Fruit fly (Drosophila melanogaster) whole organism: ENCODE measurements around the gene Gbeta5.

Experiments used
- CG8478 ChIP-seq: fragments of >200 bp; optimal IDR thresholded peaks from 2 replicates; lab custom pipeline; 2018; ENCODE audit warnings: inconsistent platforms
- Dll ChIP-seq: fragments of >200 bp; optimal IDR thresholded peaks from 2 replicates; lab custom pipeline; 2017
- EcR ChIP-seq, 2 experiments: fragments of >200 bp; optimal IDR thresholded peaks; 2 replicates each; lab custom pipeline; 2017; ENCODE audit warnings: missing biosample characterization in 2 of 2, missing genetic modification characterization in 2 of 2, missing genetic modification reagents in 2 of 2
- pan ChIP-seq: fragments of >200 bp; optimal IDR thresholded peaks from 2 replicates; lab custom pipeline; 2017
- psq ChIP-seq: fragments of >200 bp; optimal IDR thresholded peaks from 2 replicates; lab custom pipeline; 2017
- usp ChIP-seq: fragments of >200 bp; optimal IDR thresholded peaks from 2 replicates; lab custom pipeline; 2017; ENCODE audit warnings: missing biosample characterization, missing genetic modification characterization, mixed read lengths

The Gbeta5 gene

DNA sequence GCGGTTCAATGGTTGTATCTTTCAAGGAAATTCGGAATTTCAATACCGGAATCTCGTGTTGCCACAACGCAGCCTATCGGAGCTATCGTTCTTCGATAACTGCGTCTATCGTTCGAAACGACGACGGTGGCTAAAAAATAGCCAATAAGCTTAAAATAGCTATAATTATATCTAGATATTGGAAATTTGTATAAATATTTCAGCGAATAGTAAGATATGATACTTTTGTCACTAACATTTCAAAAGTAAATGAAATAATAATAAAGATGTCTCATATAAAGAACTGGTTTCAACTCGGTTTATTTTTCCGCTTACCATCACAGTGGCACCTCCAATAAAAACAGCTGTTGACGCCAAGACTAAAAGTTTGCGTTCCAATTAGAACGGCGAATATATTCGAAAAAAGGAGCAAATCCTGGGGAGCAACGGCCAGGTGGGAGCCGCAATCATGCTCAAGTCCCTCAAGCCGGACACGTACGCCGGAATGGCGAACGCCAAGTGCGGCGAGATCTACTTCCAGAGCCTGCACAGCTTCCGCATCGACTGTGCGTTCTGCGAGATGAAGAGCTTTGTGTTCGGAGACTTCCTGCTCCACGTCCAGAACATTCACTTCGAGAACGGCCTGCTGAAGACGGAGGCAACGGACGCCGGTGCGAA lies 6.4 kb downstream of the Gbeta5 start, which contains the start of the genes alpha-PheRS and CG2129:
Gene alpha-PheRS, minus strand, starts transcription at position 102 of the 657 bp plus-strand sequence.
Gene CG2129, plus strand, starts transcription at position 339 of the 657 bp plus-strand sequence.
- TF ChIP-seq psq (lab: Kevin White, UChicago), result no peak
- TF ChIP-seq usp (GFP tag; lab: Kevin White, UChicago), result no peak
- TF ChIP-seq Dll (lab: Kevin White, UChicago), result no peak
- TF ChIP-seq CG8478 (lab: Kevin White, UChicago), result no peak
- TF ChIP-seq EcR (GFP tag; optimal IDR thresholded peaks at IDR 0.05; lab: Kevin White, UChicago), result no peak
- no peak for TF ChIP-seq pan (lab: Kevin White, UChicago)

DNA sequence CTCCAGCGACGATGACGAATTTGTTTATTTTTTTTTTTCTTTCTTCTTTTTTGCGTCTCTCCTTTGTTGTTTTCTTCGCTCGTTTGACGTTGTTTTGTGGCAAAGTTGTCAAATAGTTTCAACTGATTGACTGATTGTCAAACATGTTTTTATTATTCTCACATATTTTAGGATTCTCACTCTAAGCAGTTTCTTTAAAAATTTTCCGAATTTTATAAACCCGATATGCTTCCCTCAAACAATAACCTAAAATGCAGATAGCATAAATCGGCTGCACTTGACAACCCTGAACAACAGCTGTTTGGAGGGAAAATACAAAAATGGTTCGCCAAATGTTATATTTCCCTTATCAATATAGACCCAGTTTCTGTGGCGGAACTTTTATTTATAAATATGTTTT lies 8.5 kb downstream of the Gbeta5 start, which contains the start of gene CG17982:
Gene CG17982, minus strand, starts transcription at position 299 of the 400 bp plus-strand sequence.
- TF ChIP-seq psq (lab: Kevin White, UChicago) (no peak), usp (GFP tag; lab: Kevin White, UChicago) (no peak), EcR (GFP tag; optimal IDR thresholded peaks at IDR 0.05; lab: Kevin White, UChicago) (no peak), CG8478 (lab: Kevin White, UChicago) (no peak), pan (lab: Kevin White, UChicago) (no peak), Dll (lab: Kevin White, UChicago) (no peak)

DNA sequence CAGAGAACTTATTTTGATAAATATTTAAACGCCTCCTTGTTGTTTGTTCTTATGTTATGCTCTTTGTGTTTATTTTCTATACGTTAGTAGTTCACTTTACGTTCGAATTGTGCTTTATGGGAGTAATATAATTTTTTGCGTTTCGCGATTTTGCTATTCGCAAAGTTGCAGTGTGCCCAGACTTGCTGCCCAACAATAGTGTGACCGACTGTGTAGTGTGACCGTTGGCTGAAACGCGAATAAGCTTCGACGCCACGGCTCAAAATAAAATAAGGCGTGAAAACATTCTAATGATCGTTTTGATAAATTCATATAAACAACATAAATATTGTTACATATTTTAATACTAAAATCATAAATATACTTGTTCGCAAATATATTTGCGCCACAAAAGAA lies 10.0 kb downstream of the Gbeta5 start, which contains the start of gene Smox:
Gene Smox, minus strand, starts transcription at position 213 of the 396 bp plus-strand sequence.
- no peak for TF ChIP-seq usp (GFP tag; lab: Kevin White, UChicago)
- TF ChIP-seq pan (lab: Kevin White, UChicago), result no peak
- TF ChIP-seq Dll (lab: Kevin White, UChicago), result no peak
- no peak for TF ChIP-seq psq (lab: Kevin White, UChicago)
- TF ChIP-seq EcR (GFP tag; optimal IDR thresholded peaks at IDR 0.05; lab: Kevin White, UChicago), result no peak
- TF ChIP-seq CG8478 (lab: Kevin White, UChicago), result no peak

DNA sequence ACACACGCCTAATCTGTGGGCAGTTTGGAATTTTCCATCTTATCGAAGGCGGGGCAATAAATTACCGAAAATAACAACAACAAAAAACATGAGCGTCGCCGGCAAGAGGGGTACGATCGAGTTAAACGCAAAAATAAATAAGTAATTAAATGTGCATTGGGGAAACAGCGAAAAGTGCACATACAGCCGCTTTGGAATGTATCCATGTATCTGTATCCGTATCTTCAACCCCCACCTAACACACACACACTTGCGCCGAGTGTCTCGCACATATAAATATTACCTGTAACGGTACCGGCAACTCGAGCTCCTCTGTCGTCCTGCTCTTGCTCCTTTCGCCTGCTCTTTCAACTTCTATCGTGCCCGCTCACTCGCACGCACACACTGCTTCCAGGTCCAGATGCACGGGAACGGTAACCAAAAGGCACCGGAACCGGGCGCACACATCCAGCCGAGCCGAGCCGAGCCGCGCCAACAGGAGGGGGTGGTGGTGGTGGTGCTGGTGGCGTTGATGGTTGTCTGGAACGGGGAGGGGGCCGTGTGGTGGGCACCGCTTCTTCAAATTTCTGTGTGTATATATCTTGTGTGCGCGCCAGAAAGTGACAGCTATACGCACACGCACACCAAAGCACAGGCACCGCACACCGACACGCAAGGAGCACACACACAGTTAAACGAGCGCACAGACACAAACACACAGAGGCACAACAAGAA lies 10.6 kb downstream of the Gbeta5 start:
- no peak for TF ChIP-seq psq (lab: Kevin White, UChicago)
- TF ChIP-seq Dll (lab: Kevin White, UChicago), result peak; percentile 24
- TF ChIP-seq EcR (GFP tag; optimal IDR thresholded peaks at IDR 0.05; lab: Kevin White, UChicago), result no peak
- no peak for TF ChIP-seq usp (GFP tag; lab: Kevin White, UChicago)
- TF ChIP-seq CG8478 (lab: Kevin White, UChicago), result peak; percentile 87

DNA sequence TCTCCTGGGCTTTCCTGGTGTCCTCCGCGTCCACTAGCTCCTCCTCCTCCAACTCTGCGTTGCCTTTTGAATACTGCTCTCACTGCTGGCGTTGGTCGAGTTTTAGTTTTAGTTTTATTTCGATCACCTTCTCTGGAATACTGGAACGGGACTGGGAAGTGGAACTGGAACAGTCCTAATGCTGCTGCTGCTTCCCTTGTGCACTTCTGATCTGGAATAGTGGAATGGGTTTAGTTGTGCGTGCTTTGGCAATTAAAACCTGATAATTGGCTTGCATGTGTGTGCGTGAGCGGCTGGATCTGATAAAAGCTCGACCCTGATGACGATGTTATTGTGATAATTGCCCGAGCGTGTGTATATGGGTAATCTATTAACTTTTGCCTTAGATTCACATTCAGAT lies 11.4 kb downstream of the Gbeta5 start:
- TF ChIP-seq usp (GFP tag; lab: Kevin White, UChicago) (no peak), psq (lab: Kevin White, UChicago) (no peak), Dll (lab: Kevin White, UChicago) (no peak), pan (lab: Kevin White, UChicago) (no peak), CG8478 (lab: Kevin White, UChicago) (no peak), EcR (GFP tag; optimal IDR thresholded peaks at IDR 0.05; lab: Kevin White, UChicago) (no peak)

DNA sequence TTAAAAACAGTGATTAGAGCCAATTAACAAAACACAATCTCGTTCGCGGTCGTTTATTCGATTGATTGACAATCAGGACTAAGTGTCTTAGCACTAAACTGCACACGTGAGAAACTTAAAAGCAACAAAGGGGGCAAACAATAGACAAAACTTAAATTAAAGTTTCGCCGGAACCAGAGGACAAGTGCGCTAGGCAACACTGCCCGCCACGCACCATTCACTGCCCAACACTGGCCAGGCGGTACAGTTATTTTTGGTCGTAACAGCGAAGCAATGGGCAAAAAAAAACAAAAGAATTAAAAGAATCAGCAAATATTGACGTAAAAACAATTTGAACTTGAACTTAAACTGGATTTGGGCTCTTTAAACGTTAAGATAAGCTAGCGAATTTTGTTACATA lies 14.8 kb downstream of the Gbeta5 start:
- TF ChIP-seq CG8478 (lab: Kevin White, UChicago), result no peak
- TF ChIP-seq usp (GFP tag; lab: Kevin White, UChicago), result no peak
- no peak for TF ChIP-seq Dll (lab: Kevin White, UChicago)
- no peak for TF ChIP-seq EcR (GFP tag; optimal IDR thresholded peaks at IDR 0.05; lab: Kevin White, UChicago)
- TF ChIP-seq pan (lab: Kevin White, UChicago), result no peak
- TF ChIP-seq psq (lab: Kevin White, UChicago), result no peak

DNA sequence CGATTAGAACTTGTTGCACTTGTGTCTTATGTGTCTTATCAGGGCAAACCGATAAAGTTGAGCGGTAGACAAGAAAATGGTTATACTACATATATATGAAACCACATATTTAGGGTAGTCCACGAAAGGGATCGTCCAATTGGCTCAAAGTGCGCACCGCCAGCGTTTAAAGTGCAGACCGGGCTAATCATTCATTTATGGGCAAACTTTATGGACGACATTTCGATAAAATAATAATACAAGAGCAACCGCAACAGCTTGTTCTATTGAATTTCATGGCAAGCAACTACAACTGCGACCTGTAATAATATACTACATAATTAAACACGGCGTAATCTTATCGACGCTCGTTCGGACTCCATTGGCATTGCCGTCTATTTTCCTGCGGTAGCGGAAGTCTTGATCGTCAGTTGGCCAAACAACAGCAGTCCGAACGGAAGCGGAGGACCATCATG lies 16.6 kb downstream of the Gbeta5 start, which contains the start of the genes cyr and CG2120:
Gene cyr, minus strand, starts transcription at position 294 of the 455 bp plus-strand sequence.
Gene CG2120, plus strand, starts transcription at position 405 of the 455 bp plus-strand sequence.
- TF ChIP-seq Dll (lab: Kevin White, UChicago) (no peak), usp (GFP tag; lab: Kevin White, UChicago) (no peak), psq (lab: Kevin White, UChicago) (no peak), pan (lab: Kevin White, UChicago) (no peak)

DNA sequence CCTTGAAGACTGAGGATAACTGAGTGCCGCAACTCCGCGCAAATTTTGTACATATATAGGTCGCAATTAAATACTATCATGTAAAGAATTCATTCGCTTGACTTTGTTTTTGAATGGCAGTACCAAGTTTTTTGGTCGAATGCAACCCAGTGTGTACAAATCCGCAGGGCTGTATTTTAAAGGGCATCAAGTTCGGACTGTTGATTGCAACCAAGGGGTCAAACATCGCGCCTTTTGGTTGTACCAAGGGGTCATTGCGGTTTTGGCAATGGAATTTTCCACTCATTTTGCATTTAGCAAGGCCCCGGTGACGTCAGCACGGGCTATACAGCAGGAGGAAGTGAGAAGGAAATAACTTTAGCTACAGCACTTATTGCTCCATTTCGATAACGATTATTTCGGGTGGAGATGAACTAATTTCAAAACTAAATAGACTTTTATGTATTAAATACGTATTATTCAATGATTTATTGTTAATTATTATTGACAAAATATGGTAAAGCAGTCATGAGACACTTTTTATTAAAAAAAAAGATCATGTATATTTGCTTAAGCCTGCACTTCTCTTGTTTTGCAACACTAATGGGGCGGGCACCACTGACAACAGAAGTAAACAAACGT lies 20.3 kb downstream of the Gbeta5 start, which contains the start of gene CG10958:
Gene CG10958, plus strand, starts transcription at position 593 of the 621 bp plus-strand sequence.
- TF ChIP-seq usp (GFP tag; lab: Kevin White, UChicago) (no peak), pan (lab: Kevin White, UChicago) (no peak), EcR (GFP tag; optimal IDR thresholded peaks at IDR 0.05; lab: Kevin White, UChicago) (no peak), psq (lab: Kevin White, UChicago) (no peak), Dll (lab: Kevin White, UChicago) (no peak), CG8478 (lab: Kevin White, UChicago) (no peak)

DNA sequence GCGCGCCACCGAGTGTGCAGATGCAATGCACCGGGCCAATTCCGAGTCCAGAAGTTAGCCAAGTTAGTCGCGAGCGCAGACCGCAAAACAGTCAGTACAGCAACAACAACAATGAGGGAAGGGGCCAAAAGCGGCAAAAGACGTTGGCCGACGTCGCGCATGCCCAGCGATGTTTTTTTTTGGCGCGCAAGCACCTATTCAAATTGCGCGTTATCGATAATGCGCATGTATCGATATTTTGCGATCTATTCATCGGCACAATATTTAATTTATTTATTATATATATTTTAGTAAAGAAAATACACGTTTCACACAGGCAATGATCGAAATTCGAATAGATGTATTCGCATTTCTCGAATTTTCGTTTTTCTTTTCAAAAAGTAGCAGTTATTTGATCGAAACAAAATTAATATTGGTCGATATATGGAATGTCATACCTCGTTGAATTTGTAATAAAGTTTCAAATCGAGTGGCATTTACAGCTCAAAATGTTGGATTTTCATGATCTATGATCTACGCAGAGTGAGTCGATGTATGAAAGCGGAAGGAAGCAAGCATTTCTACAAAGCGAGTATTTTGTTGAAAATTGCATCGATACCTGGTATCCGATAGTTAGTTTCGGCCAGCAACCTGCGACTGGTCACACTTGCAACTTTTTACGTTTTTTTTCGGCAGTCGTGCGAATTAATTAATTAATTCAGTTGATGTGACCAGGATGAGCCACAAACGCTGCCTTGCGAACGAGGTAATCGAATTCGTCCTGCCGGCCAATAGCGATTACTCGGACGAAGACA lies 22.7 kb downstream of the Gbeta5 start, which contains the start of gene CG2116:
Gene CG2116, plus strand, starts transcription at position 609 of the 794 bp plus-strand sequence.
- TF ChIP-seq EcR (GFP tag; optimal IDR thresholded peaks at IDR 0.05; lab: Kevin White, UChicago) (no peak), pan (lab: Kevin White, UChicago) (no peak), CG8478 (lab: Kevin White, UChicago) (no peak), psq (lab: Kevin White, UChicago) (no peak), Dll (lab: Kevin White, UChicago) (no peak), usp (GFP tag; lab: Kevin White, UChicago) (no peak)
